Worm (Caenorhabditis elegans) whole organism, L1 larva: Measurements from ENCODE around the gene glt-5.

Experiments used
- C16A3.4 ChIP-seq: fragments of 150-350 bp; optimal IDR thresholded peaks from 2 replicates; lab custom pipeline; 2014; ENCODE audit warnings: missing biosample characterization, missing genetic modification characterization
- nhr-237 ChIP-seq: fragments of 150-350 bp; optimal IDR thresholded peaks from 2 replicates; lab custom pipeline; 2014; ENCODE audit warnings: missing biosample characterization, missing genetic modification characterization
- nhr-85 ChIP-seq: sonication (generic microtip); peaks from one replicate; lab custom pipeline; 2016; ENCODE audit warnings: missing genetic modification characterization, inconsistent platforms, missing compliant biosample characterization

- TF ChIP-seq nhr-237: no peak
- TF ChIP-seq C16A3.4: no peak
- no peak for TF ChIP-seq nhr-85 (tag; lab: Kevin White, UChicago)
These were observed 26.6 kb downstream of the glt-5 start for ce11 chrII:9682044-9682443.
